Fruit fly (Drosophila melanogaster) whole organism, embryonic: ENCODE results near the gene Ir31a.
A peak's percentile ranks its signal among the peaks of the same experiment; 100 is the strongest.

Source experiments
- Adf1 ChIP-seq: fragments of 200-800 bp; sonication (Bioruptor generic); IDR thresholded peaks from 2 replicates; pipeline ENCODE4 v1.3.6; 2022; ENCODE audit warnings: missing biosample characterization, missing genetic modification characterization
- B-H1 ChIP-seq: fragments of 200-800 bp; sonication (Bioruptor generic); IDR thresholded peaks from 3 replicates; pipeline ENCODE4 v1.3.6; 2022; ENCODE audit warnings: missing biosample characterization, missing genetic modification characterization
- CG10431 ChIP-seq: fragments of 200-800 bp; sonication (Bioruptor generic); optimal IDR thresholded peaks from 3 replicates; lab custom pipeline; 2018; ENCODE audit warnings: missing biosample characterization, mild to moderate bottlenecking, missing genetic modification characterization
- CG11085 ChIP-seq: fragments of 200-800 bp; sonication (Bioruptor generic); IDR thresholded peaks from 2 replicates; pipeline ENCODE4 v1.3.6; 2022; ENCODE audit warnings: missing biosample characterization, missing genetic modification characterization
- CG11398 ChIP-seq: fragments of 200-800 bp; sonication (Bioruptor generic); optimal IDR thresholded peaks from 2 replicates; lab custom pipeline; 2016; ENCODE audit warnings: missing biosample characterization, missing genetic modification characterization
- CG12391 ChIP-seq: fragments of 200-800 bp; sonication (Bioruptor generic); optimal IDR thresholded peaks from 3 replicates; lab custom pipeline; 2018; ENCODE audit warnings: missing biosample characterization, mild to moderate bottlenecking, missing genetic modification characterization, moderate library complexity
- CG12942 ChIP-seq: fragments of 200-800 bp; sonication (Bioruptor generic); optimal IDR thresholded peaks from 3 replicates; lab custom pipeline; 2016; ENCODE audit warnings: missing biosample characterization, missing genetic modification characterization
- CG1602 ChIP-seq: fragments of 200-800 bp; sonication (Bioruptor generic); optimal IDR thresholded peaks from 3 replicates; lab custom pipeline; 2016; ENCODE audit warnings: missing biosample characterization, missing genetic modification characterization
- CG17186 ChIP-seq: fragments of 200-800 bp; sonication (Bioruptor generic); optimal IDR thresholded peaks from 3 replicates; lab custom pipeline; 2017; ENCODE audit warnings: missing biosample characterization, missing genetic modification reagents, missing genetic modification characterization
- CG17912 ChIP-seq: fragments of 200-800 bp; sonication (Bioruptor generic); optimal IDR thresholded peaks from 2 replicates; lab custom pipeline; 2018; ENCODE audit warnings: missing biosample characterization, mild to moderate bottlenecking, missing genetic modification characterization
- CG18599 ChIP-seq: fragments of 200-800 bp; sonication (Bioruptor generic); optimal IDR thresholded peaks from 3 replicates; lab custom pipeline; 2017; ENCODE audit warnings: missing biosample characterization, missing genetic modification characterization, mild to moderate bottlenecking, moderate library complexity, missing genetic modification reagents
- CG2116 ChIP-seq: fragments of 200-800 bp; sonication (Bioruptor generic); optimal IDR thresholded peaks from 3 replicates; lab custom pipeline; 2018; ENCODE audit warnings: missing biosample characterization, mild to moderate bottlenecking, missing genetic modification characterization
- CG2678 ChIP-seq: fragments of 200-800 bp; sonication (Bioruptor generic); optimal IDR thresholded peaks from 3 replicates; lab custom pipeline; 2019; ENCODE audit warnings: missing biosample characterization, mild to moderate bottlenecking, missing genetic modification characterization, moderate library complexity
- CG31388 ChIP-seq: fragments of 200-800 bp; sonication (Bioruptor generic); optimal IDR thresholded peaks from 2 replicates; lab custom pipeline; 2016; ENCODE audit warnings: missing biosample characterization, missing genetic modification characterization
- CG32767 ChIP-seq: fragments of 200-800 bp; sonication (Bioruptor generic); IDR thresholded peaks from 2 replicates; pipeline ENCODE4 v1.3.6; 2022; ENCODE audit warnings: missing biosample characterization, missing genetic modification characterization
- CG32772 ChIP-seq: fragments of 200-800 bp; sonication (Bioruptor generic); IDR thresholded peaks from 2 replicates; pipeline ENCODE4 v1.3.6; 2022; ENCODE audit warnings: missing biosample characterization, missing genetic modification characterization
- CG3838 ChIP-seq: fragments of 200-800 bp; sonication (Bioruptor generic); optimal IDR thresholded peaks from 3 replicates; lab custom pipeline; 2016; ENCODE audit warnings: missing biosample characterization, missing genetic modification characterization
- CG4730 ChIP-seq: fragments of 200-800 bp; sonication (Bioruptor generic); IDR thresholded peaks from 2 replicates; pipeline ENCODE4 v1.3.6; 2022; ENCODE audit warnings: missing biosample characterization, missing genetic modification characterization
- CG6689 ChIP-seq: fragments of 200-800 bp; sonication (Bioruptor generic); IDR thresholded peaks from 2 replicates; pipeline ENCODE4 v1.3.6; 2022; ENCODE audit warnings: missing biosample characterization, missing genetic modification characterization
- CG7271 ChIP-seq: fragments of 200-800 bp; sonication (Bioruptor generic); optimal IDR thresholded peaks from 2 replicates; lab custom pipeline; 2018; ENCODE audit warnings: missing biosample characterization, mild to moderate bottlenecking, missing genetic modification characterization, moderate library complexity
- CG7745 ChIP-seq: fragments of 200-800 bp; sonication (Bioruptor generic); optimal IDR thresholded peaks from 2 replicates; lab custom pipeline; 2018; ENCODE audit warnings: missing biosample characterization, mild to moderate bottlenecking, missing genetic modification characterization, moderate library complexity
- CG8388 ChIP-seq: fragments of 200-800 bp; sonication (Bioruptor generic); optimal IDR thresholded peaks from 2 replicates; lab custom pipeline; 2019; ENCODE audit warnings: missing biosample characterization, mild to moderate bottlenecking, missing genetic modification characterization, moderate library complexity
- Chrac-16 ChIP-seq: fragments of 200-800 bp; sonication (Bioruptor generic); optimal IDR thresholded peaks from 3 replicates; lab custom pipeline; 2016; ENCODE audit warnings: missing biosample characterization, missing genetic modification characterization
- Doc3 ChIP-seq: fragments of 200-800 bp; sonication (Bioruptor generic); IDR thresholded peaks from 3 replicates; pipeline ENCODE4 v1.3.6; 2022; ENCODE audit warnings: missing biosample characterization, missing genetic modification characterization; ENCODE audit not compliant: partially characterized antibody
- Ets65A ChIP-seq: fragments of 200-800 bp; sonication (Bioruptor generic); peaks from one replicate; lab custom pipeline; 2016; ENCODE audit warnings: missing biosample characterization, missing genetic modification characterization
- Fer2 ChIP-seq: fragments of 200-800 bp; sonication (Bioruptor generic); optimal IDR thresholded peaks from 2 replicates; lab custom pipeline; 2018; ENCODE audit warnings: missing biosample characterization, mild to moderate bottlenecking, missing genetic modification characterization, moderate library complexity
- HHEX ChIP-seq: fragments of 200-800 bp; sonication (Bioruptor generic); optimal IDR thresholded peaks from 3 replicates; lab custom pipeline; 2017; ENCODE audit warnings: missing biosample characterization, mild to moderate bottlenecking, missing genetic modification characterization, missing genetic modification reagents
- HLH54F ChIP-seq: fragments of 200-800 bp; sonication (Bioruptor generic); optimal IDR thresholded peaks from 3 replicates; lab custom pipeline; 2016; ENCODE audit warnings: missing biosample characterization, missing genetic modification characterization
- HmgD ChIP-seq: fragments of 200-800 bp; sonication (Bioruptor generic); optimal IDR thresholded peaks from 3 replicates; lab custom pipeline; 2016; ENCODE audit warnings: missing biosample characterization, missing genetic modification characterization
- Mes4 ChIP-seq: fragments of 200-800 bp; sonication (Bioruptor generic); optimal IDR thresholded peaks from 2 replicates; lab custom pipeline; 2016; ENCODE audit warnings: missing biosample characterization, missing genetic modification characterization
- Nf-YC ChIP-seq: fragments of 200-800 bp; optimal IDR thresholded peaks from 3 replicates; lab custom pipeline; 2019; ENCODE audit warnings: missing biosample characterization, mild to moderate bottlenecking, missing genetic modification characterization, moderate library complexity
- Poxn ChIP-seq: fragments of 200-800 bp; sonication (Bioruptor generic); IDR thresholded peaks from 2 replicates; pipeline ENCODE4 v1.3.6; 2022; ENCODE audit warnings: missing biosample characterization, missing genetic modification characterization
- Rfx ChIP-seq: fragments of 200-800 bp; sonication (Bioruptor generic); IDR thresholded peaks from 2 replicates; pipeline ENCODE4 v1.3.6; 2022; ENCODE audit warnings: missing biosample characterization, missing genetic modification characterization
- Rx ChIP-seq: fragments of 200-800 bp; sonication (Bioruptor generic); IDR thresholded peaks from 2 replicates; pipeline ENCODE4 v1.3.6; 2022; ENCODE audit warnings: missing biosample characterization, missing genetic modification characterization
- Six4 ChIP-seq: fragments of 200-800 bp; sonication (Bioruptor generic); optimal IDR thresholded peaks from 2 replicates; lab custom pipeline; 2016; ENCODE audit warnings: missing biosample characterization, missing genetic modification characterization
- btn ChIP-seq: fragments of 200-800 bp; sonication (Bioruptor generic); optimal IDR thresholded peaks from 2 replicates; lab custom pipeline; 2016; ENCODE audit warnings: missing biosample characterization, missing genetic modification characterization
- chm ChIP-seq: fragments of 200-800 bp; sonication (Bioruptor generic); IDR thresholded peaks from 2 replicates; pipeline ENCODE4 v1.3.6; 2022; ENCODE audit warnings: missing biosample characterization, missing genetic modification characterization
- dati ChIP-seq: fragments of 200-800 bp; sonication (Bioruptor generic); IDR thresholded peaks from 2 replicates; pipeline ENCODE4 v1.3.6; 2022; ENCODE audit warnings: missing biosample characterization, missing genetic modification characterization
- disco-r ChIP-seq: fragments of 200-800 bp; sonication (Bioruptor generic); optimal IDR thresholded peaks from 2 replicates; lab custom pipeline; 2016; ENCODE audit warnings: missing biosample characterization, missing genetic modification characterization
- en ChIP-seq: fragments of 200-800 bp; sonication (Bioruptor generic); optimal IDR thresholded peaks from 2 replicates; lab custom pipeline; 2016; ENCODE audit warnings: missing biosample characterization, missing genetic modification characterization
- gfzf ChIP-seq: fragments of 200-800 bp; sonication (Bioruptor generic); optimal IDR thresholded peaks from 2 replicates; lab custom pipeline; 2016; ENCODE audit warnings: missing biosample characterization, mild to moderate bottlenecking, missing genetic modification characterization, moderate library complexity
- ind ChIP-seq: fragments of 200-800 bp; sonication (Bioruptor generic); optimal IDR thresholded peaks from 3 replicates; lab custom pipeline; 2016; ENCODE audit warnings: missing biosample characterization, missing genetic modification characterization
- kay ChIP-seq: fragments of 200-800 bp; sonication (Bioruptor generic); optimal IDR thresholded peaks from 2 replicates; lab custom pipeline; 2016; ENCODE audit warnings: missing biosample characterization, missing genetic modification characterization
- klu ChIP-seq: fragments of 200-800 bp; sonication (Bioruptor generic); IDR thresholded peaks from 2 replicates; pipeline ENCODE4 v1.3.6; 2022; ENCODE audit warnings: missing biosample characterization, missing genetic modification characterization
- kni ChIP-seq: fragments of 200-800 bp; sonication (Bioruptor generic); optimal IDR thresholded peaks from 3 replicates; lab custom pipeline; 2017; ENCODE audit warnings: mild to moderate bottlenecking, missing biosample characterization, missing genetic modification reagents, missing genetic modification characterization
- lov ChIP-seq, 2 experiments: fragments of 200-800 bp in 1 of 2; fragments of >200 bp in 1 of 2; sonication (Bioruptor generic) in 1 of 2; IDR thresholded peaks in 1 of 2; optimal IDR thresholded peaks in 1 of 2; 2 replicates in 1 of 2; 3 replicates in 1 of 2; pipeline versions ENCODE4 v1.3.6 to Lab custom; 2017 to 2022; ENCODE audit warnings: missing biosample characterization in 1 of 2, missing genetic modification characterization in 1 of 2
- luna ChIP-seq: fragments of 200-800 bp; sonication (Bioruptor generic); optimal IDR thresholded peaks from 2 replicates; lab custom pipeline; 2016; ENCODE audit warnings: missing biosample characterization, missing genetic modification characterization
- tll ChIP-seq, 2 experiments: fragments of 200-800 bp in 1 of 2; fragments of >200 bp in 1 of 2; sonication (Bioruptor generic) in 1 of 2; optimal IDR thresholded peaks; 2 replicates each; lab custom pipeline; 2017 to 2019; ENCODE audit warnings: missing biosample characterization in 2 of 2, missing genetic modification characterization in 2 of 2, mild to moderate bottlenecking in 1 of 2, moderate library complexity in 1 of 2
- trem ChIP-seq: fragments of 200-800 bp; optimal IDR thresholded peaks from 3 replicates; lab custom pipeline; 2019; ENCODE audit warnings: missing biosample characterization, mild to moderate bottlenecking, missing genetic modification characterization, moderate library complexity
- wek ChIP-seq: fragments of 200-800 bp; sonication (Bioruptor generic); optimal IDR thresholded peaks from 3 replicates; lab custom pipeline; 2018; ENCODE audit warnings: missing biosample characterization, mild to moderate bottlenecking, missing genetic modification characterization, moderate library complexity
- zen ChIP-seq: fragments of 200-800 bp; sonication (Bioruptor generic); optimal IDR thresholded peaks from 3 replicates; lab custom pipeline; 2018; ENCODE audit warnings: missing biosample characterization, mild to moderate bottlenecking, missing genetic modification characterization, moderate library complexity

Gene Ir31a

dm6 chr2L:10356508-10356907 lies 48.9 kb upstream of the Ir31a start, which contains the start of the genes CtsL4 and ClpP (continued):
- TF ChIP-seq B-H1 (GFP tag; lab: Robert Waterston, UW), result no peak; the same call in 2 of the 3 replicates
- no peak for TF ChIP-seq CG11398 (GFP tag; lab: Kevin White, UChicago)
- TF ChIP-seq Rfx (GFP tag; lab: Robert Waterston, UW), result no peak; the same call in 1 of the 2 replicates
- no peak for TF ChIP-seq Fer2
- TF ChIP-seq kay (GFP tag; lab: Kevin White, UChicago), result peak; percentile 13
- no peak for TF ChIP-seq tll (GFP tag; optimal IDR thresholded peaks at IDR 0.05; lab: Kevin White, UChicago)
- TF ChIP-seq luna (GFP tag; lab: Kevin White, UChicago), result no peak
- TF ChIP-seq wek (GFP tag; lab: Kevin White, UChicago), result peak; percentile 97
- peak; percentile 87 for TF ChIP-seq CG10431 (GFP tag; lab: Kevin White, UChicago)
- TF ChIP-seq Six4, result peak; percentile 37
- no peak for TF ChIP-seq lov (optimal IDR thresholded peaks at IDR 0.05; lab: Kevin White, UChicago)
- 0 out of 3 replicates have a peak, but pooled peaks have one; percentile 9 for TF ChIP-seq lov (GFP tag; IDR thresholded peaks at IDR 0.05; lab: Robert Waterston, UW)
- no peak for TF ChIP-seq kni (GFP tag; lab: Kevin White, UChicago)
- peak; percentile 49 for TF ChIP-seq Nf-YC
- TF ChIP-seq Rx (GFP tag; lab: Robert Waterston, UW), result no peak
- TF ChIP-seq klu (GFP tag; lab: Robert Waterston, UW), result no peak
- TF ChIP-seq Ets65A (GFP tag; lab: Kevin White, UChicago), result no peak
- peak; percentile 23 for TF ChIP-seq CG17912 (GFP tag; lab: Kevin White, UChicago)
- TF ChIP-seq ind (GFP tag; lab: Kevin White, UChicago), result peak; percentile 49
- no peak for TF ChIP-seq CG11085 (GFP tag; lab: Robert Waterston, UW)
- TF ChIP-seq CG6689 (GFP tag; lab: Robert Waterston, UW), result 0 out of 2 replicates have a peak, but pooled peaks have one; percentile 21
- TF ChIP-seq HHEX (GFP tag; lab: Kevin White, UChicago), result peak; percentile 27
- peak; percentile 68 for TF ChIP-seq CG8388 (GFP tag; lab: Kevin White, UChicago)
- no peak for TF ChIP-seq CG18599 (GFP tag; lab: Kevin White, UChicago)
- no peak for TF ChIP-seq CG2678 (tag; lab: Kevin White, UChicago)
- no peak for TF ChIP-seq CG3838
- TF ChIP-seq gfzf (GFP tag; lab: Kevin White, UChicago), result peak; percentile 35
- TF ChIP-seq CG17186 (GFP tag; lab: Kevin White, UChicago), result no peak
- TF ChIP-seq CG31388 (GFP tag; lab: Kevin White, UChicago), result no peak
- no peak for TF ChIP-seq Adf1
- TF ChIP-seq CG4730 (GFP tag; lab: Robert Waterston, UW), result no peak
- peak; percentile 64; the same call in 1 of the 2 replicates for TF ChIP-seq chm (GFP tag; lab: Robert Waterston, UW)
- TF ChIP-seq btn (GFP tag; lab: Kevin White, UChicago), result no peak
- TF ChIP-seq disco-r (GFP tag; lab: Kevin White, UChicago), result no peak
- TF ChIP-seq dati (GFP tag; lab: Robert Waterston, UW), result no peak
- TF ChIP-seq trem, result peak; percentile 46
- peak; percentile 8 for TF ChIP-seq CG7271 (tag; lab: Kevin White, UChicago)
- TF ChIP-seq Mes4 (GFP tag; lab: Kevin White, UChicago), result no peak
- TF ChIP-seq CG1602 (GFP tag; lab: Kevin White, UChicago), result peak; percentile 46
- peak; percentile 65 for TF ChIP-seq CG2116 (GFP tag; lab: Kevin White, UChicago)
- peak; percentile 46 for TF ChIP-seq zen
- no peak for TF ChIP-seq Poxn
- TF ChIP-seq en (GFP tag; lab: Kevin White, UChicago), result no peak
- peak; percentile 34 for TF ChIP-seq HLH54F (GFP tag; lab: Kevin White, UChicago)
- peak; percentile 52 for TF ChIP-seq Chrac-16 (GFP tag; lab: Kevin White, UChicago)
- TF ChIP-seq CG12942, result peak; percentile 1
- no peak for TF ChIP-seq Doc3 (GFP tag; lab: Robert Waterston, UW)
- no peak for TF ChIP-seq CG7745 (tag; lab: Kevin White, UChicago)
- TF ChIP-seq CG32772, result no peak
- TF ChIP-seq CG32767, result peak; percentile 66; the same call in 1 of the 2 replicates
- peak; percentile 64 for TF ChIP-seq CG12391 (tag; lab: Kevin White, UChicago)
- TF ChIP-seq HmgD (GFP tag; lab: Kevin White, UChicago), result peak; percentile 57
